Fruit fly (Drosophila melanogaster) ovary, adult (tissue): Measurements from ENCODE around the gene Acp63F.

Source experiments
- CG17801 ChIP-seq: fragments of 200-800 bp; optimal IDR thresholded peaks from 2 replicates; lab custom pipeline; 2019; ENCODE audit warnings: missing biosample characterization, mild to moderate bottlenecking, missing genetic modification characterization, moderate library complexity; ENCODE audit not compliant: partially characterized antibody

Gene Acp63F

DNA sequence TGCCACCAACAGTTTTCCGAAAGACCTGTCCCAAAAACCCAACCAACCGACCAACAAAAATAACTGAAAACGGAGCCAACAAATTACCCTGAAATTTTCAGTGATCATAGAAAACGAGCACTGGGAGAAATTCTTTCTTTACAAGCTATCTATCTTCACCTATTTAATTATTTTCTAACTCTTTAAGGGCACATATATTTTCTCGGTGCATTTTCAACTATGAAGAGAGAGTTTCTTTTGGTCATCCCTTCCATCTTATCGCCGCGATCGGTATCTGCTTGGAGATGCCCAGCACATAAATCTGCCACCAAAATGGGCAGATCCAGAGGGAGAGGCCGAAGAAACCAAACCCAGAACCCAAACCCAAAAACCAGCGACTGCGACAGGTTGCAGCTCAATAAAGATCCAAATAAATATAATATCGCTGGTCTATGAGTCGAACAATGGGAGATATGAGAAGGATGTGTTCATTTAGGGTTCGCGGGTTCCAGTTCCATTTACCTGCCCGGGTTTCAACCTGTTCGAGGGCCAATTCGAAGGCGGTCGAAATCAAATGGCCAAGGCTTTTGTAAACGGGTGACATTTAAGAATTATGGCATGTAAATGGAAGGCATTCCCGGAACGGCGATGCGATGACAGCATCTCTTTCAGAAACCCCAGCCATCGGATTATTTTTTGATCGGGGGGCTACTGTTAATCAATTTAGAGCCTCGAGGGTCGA, 27.0 kb upstream of the Acp63F start:
- TF ChIP-seq CG17801 (GFP tag; lab: Kevin White, UChicago) = no peak

- TF ChIP-seq CG17801 (GFP tag; lab: Kevin White, UChicago) = no peak
Observed at dm6 chr3L:3828111-3828510, 12.0 kb upstream of the Acp63F start.

DNA sequence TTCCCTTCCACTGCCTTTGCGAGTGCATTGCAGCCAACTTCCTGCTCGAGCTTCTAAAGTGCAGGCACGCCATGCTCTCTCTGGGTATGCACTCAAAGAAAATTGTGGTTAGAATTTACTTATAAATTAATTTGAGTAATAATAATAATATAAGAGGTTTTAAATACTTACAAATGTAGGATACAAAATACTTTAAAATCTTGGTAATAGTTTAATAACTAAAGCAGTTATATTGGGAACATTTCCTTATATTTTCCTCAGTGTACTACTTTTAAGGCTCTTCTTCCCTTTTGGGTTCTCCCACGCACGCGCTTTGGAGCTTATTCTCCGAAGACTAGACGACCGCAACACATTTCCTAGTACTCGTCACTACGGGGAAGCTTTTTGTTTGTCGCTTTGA, 10.4 kb upstream of the Acp63F start:
- no peak for TF ChIP-seq CG17801 (GFP tag; lab: Kevin White, UChicago)

DNA sequence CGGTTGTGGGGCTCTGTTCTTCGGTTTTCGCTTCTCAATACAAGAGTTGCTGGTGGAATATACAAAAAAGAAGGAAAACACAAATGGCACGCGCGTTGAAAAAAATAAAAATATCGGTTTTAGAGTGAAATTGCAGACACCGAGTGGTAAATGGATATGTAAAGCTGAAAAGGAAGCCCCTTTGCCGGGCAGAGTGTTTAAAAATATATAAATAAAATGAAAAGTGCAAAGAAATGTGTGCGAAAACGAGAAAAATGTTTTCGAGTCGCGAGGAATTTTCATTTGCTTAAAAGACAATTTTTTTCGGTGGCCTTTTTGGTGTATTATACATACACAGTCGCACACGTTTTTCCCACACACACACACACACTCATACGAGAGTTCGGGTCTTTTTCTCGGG, 9.7 kb upstream of the Acp63F start:
- no peak for TF ChIP-seq CG17801 (GFP tag; lab: Kevin White, UChicago)

dm6 chr3L:3825485-3825813, 9.3 kb upstream of the Acp63F start:
- no peak for TF ChIP-seq CG17801 (GFP tag; lab: Kevin White, UChicago)

DNA sequence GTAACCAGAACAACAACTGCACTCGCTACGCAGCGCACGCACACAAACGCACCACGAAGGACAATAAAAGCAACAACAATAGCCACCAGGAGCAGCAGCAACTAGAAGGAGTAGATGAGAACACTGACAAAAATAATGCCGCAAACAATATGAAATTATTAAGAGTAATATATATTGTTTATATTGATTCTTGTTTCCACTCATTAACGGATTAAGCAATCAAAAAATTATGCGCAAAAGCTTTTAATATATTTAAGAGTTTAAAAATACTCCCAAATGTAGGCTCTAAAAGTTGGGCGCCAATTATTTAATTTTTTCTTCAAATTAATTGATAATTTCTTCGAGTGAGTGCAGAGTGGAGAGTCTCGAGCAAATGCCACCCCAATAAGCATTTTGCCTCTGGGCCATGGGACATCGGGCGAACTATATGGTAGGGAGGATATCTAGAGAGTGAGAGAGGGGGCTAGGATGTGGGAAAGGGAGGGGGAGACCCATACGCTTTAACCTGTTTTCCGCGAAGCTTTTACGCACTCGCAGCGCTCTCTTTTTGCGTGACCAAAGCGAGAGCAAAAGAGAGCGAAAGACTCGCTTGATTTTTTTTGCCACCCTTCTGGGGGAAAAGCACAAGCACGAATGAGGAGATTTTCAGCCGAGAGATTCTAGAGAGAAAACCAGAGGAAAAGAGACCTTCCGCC, 8.8 kb upstream of the Acp63F start, which contains the start of gene Rdh:
Rdh (plus strand) TSS at position 660 of the 695 bp plus-strand sequence.
- no peak for TF ChIP-seq CG17801 (GFP tag; lab: Kevin White, UChicago)

dm6 chr3L:3818566-3819325, 2.6 kb upstream of the Acp63F start, which contains the start of gene enc:
enc (plus strand) TSS chr3L:3818679.
- TF ChIP-seq CG17801 (GFP tag; lab: Kevin White, UChicago) = peak; percentile 27

DNA sequence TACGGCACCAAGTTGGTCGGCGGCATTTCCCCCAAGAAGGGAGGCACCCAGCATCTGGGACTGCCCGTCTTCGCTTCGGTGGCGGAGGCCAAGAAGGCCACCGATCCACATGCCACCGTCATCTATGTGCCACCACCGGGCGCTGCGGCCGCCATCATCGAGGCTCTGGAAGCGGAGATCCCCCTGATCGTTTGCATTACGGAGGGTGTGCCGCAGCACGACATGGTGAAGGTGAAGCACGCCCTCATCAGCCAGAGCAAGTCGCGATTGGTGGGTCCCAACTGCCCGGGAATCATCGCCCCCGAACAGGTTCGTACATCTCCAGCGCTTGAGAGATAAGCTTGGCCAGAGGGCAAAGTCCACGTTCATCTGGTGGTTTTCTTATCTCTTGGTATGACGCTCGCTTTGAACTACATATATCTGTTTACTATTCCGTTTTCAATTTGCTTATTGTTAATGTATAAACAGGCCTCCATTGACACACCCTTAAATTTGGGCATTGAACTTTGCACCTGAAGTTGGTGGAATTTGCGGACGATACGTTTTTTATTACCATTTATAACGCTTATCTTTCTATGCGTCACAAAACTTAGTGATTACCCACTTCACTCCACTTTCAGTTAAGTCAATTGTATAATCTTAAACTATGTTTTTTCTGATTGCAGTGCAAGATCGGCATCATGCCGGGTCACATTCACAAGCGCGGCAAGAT, 774 bp upstream of the Acp63F start:
- TF ChIP-seq CG17801 (GFP tag; lab: Kevin White, UChicago) = no peak

- peak; percentile 49 for TF ChIP-seq CG17801 (GFP tag; lab: Kevin White, UChicago)
Observed at dm6 chr3L:3814010-3814833, 1.9 kb downstream of the Acp63F start, which contains the start of gene Scsalpha1. Scsalpha1 (plus strand) TSS chr3L:3814211.

DNA sequence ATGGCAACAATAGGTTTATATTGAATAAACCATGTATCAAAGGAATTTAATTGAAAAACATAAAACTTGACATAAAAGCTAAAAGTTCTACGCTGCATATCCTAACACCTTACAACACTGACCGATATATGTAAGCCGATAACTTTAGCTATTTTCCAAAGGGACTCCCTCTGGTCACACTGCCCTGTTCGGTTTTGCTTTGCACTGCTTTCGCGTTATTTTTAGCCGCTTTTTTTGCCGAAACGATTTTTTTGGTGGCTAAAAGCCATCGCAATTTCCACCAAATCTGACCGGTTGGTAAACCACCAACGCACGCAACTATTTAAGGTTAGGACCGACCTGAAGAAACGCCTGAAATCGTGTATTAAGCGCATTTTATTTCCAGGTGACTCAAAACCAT, 5.1 kb downstream of the Acp63F start, which contains the start of the genes CG32263 and PIG-B:
CG32263 (minus strand) TSS at position 26 of the 400 bp plus-strand sequence.
PIG-B (plus strand) TSS at position 175 of the 400 bp plus-strand sequence.
- no peak for TF ChIP-seq CG17801 (GFP tag; lab: Kevin White, UChicago)

- no peak for TF ChIP-seq CG17801 (GFP tag; lab: Kevin White, UChicago)
Observed at dm6 chr3L:3809943-3810342, 6.2 kb downstream of the Acp63F start, which contains the start of gene CG32262. CG32262 (minus strand) TSS chr3L:3810196.

DNA sequence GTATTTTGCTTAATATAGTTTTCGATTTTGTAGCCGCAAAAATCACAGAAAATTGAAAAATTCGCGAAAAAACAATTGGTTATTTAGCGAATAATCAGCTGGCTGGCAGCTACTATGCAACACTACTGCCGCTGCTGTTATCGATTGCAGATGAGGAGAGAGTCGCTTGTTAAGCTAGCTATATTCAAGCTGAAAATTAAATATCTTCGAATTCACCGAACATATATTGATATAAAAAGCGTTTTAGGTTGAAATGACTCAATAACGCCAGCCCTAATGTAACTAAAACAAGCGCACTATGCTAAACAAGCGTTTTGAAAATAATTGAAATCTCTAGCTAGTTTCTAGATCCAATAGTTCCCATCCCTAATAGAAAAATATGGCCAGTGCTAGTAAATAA, 9.8 kb downstream of the Acp63F start, which contains the start of the genes CG32264, ntc and IntS10:
CG32264 (minus strand) TSS at position 130 of the 400 bp plus-strand sequence.
ntc (minus strand) TSS at position 130 of the 400 bp plus-strand sequence.
IntS10 (plus strand) TSS at position 381 of the 400 bp plus-strand sequence.
- peak; percentile 63 for TF ChIP-seq CG17801 (GFP tag; lab: Kevin White, UChicago)

dm6 chr3L:3802677-3803076, 13.5 kb downstream of the Acp63F start:
- TF ChIP-seq CG17801 (GFP tag; lab: Kevin White, UChicago) = no peak
